Fruit fly (Drosophila melanogaster) whole organism, embryonic: Measurements from ENCODE around the gene Ide.

ENCODE experiments used
- ATbp ChIP-seq: fragments of 200-800 bp; sonication (Bioruptor generic); optimal IDR thresholded peaks from 2 replicates; lab custom pipeline; 2017; ENCODE audit warnings: missing biosample characterization, mild to moderate bottlenecking, missing genetic modification characterization, missing genetic modification reagents
- Antp ChIP-seq: fragments of 200-800 bp; sonication (Bioruptor generic); optimal IDR thresholded peaks from 3 replicates; lab custom pipeline; 2016; ENCODE audit warnings: missing biosample characterization, missing genetic modification characterization
- CG10147 ChIP-seq: fragments of 200-800 bp; sonication (Bioruptor generic); optimal IDR thresholded peaks from 2 replicates; lab custom pipeline; 2019; ENCODE audit warnings: missing biosample characterization, mild to moderate bottlenecking, missing genetic modification characterization, moderate library complexity
- CG11398 ChIP-seq: fragments of 200-800 bp; sonication (Bioruptor generic); optimal IDR thresholded peaks from 2 replicates; lab custom pipeline; 2016; ENCODE audit warnings: missing biosample characterization, missing genetic modification characterization
- CG11723 ChIP-seq: fragments of 200-800 bp; sonication (Bioruptor generic); optimal IDR thresholded peaks from 2 replicates; lab custom pipeline; 2017; ENCODE audit warnings: missing biosample characterization, mild to moderate bottlenecking, missing genetic modification characterization
- CG12769 ChIP-seq: fragments of 200-800 bp; sonication (Bioruptor generic); optimal IDR thresholded peaks from 2 replicates; lab custom pipeline; 2019; ENCODE audit warnings: missing biosample characterization, mild to moderate bottlenecking, missing genetic modification characterization, moderate library complexity
- CG14667 ChIP-seq: fragments of 200-800 bp; sonication (Bioruptor generic); IDR thresholded peaks from 2 replicates; pipeline ENCODE4 v1.3.6; 2022; ENCODE audit warnings: missing biosample characterization, missing genetic modification characterization
- CG1529 ChIP-seq: fragments of 200-800 bp; sonication (Bioruptor generic); optimal IDR thresholded peaks from 3 replicates; lab custom pipeline; 2018; ENCODE audit warnings: missing biosample characterization, missing genetic modification characterization
- CG15696 ChIP-seq: fragments of 200-800 bp; sonication (Bioruptor generic); optimal IDR thresholded peaks from 2 replicates; lab custom pipeline; 2019; ENCODE audit warnings: missing biosample characterization, mild to moderate bottlenecking, missing genetic modification characterization, moderate library complexity
- CG16779 ChIP-seq: fragments of 200-800 bp; sonication (Bioruptor generic); IDR thresholded peaks from 2 replicates; pipeline ENCODE4 v1.3.6; 2022; ENCODE audit warnings: missing biosample characterization, missing genetic modification characterization
- CG17328 ChIP-seq: fragments of 200-800 bp; sonication (Bioruptor generic); IDR thresholded peaks from 2 replicates; pipeline ENCODE4 v1.3.6; 2022; ENCODE audit warnings: missing biosample characterization, missing genetic modification characterization
- CG17612 ChIP-seq: fragments of 200-800 bp; sonication (Bioruptor generic); IDR thresholded peaks from 2 replicates; pipeline ENCODE4 v1.3.6; 2022; ENCODE audit warnings: missing biosample characterization, missing genetic modification characterization
- CG2202 ChIP-seq: fragments of 200-800 bp; sonication (Bioruptor generic); optimal IDR thresholded peaks from 2 replicates; lab custom pipeline; 2018; ENCODE audit warnings: missing biosample characterization, mild to moderate bottlenecking, missing genetic modification characterization
- CG3281 ChIP-seq: fragments of 200-800 bp; sonication (Bioruptor generic); optimal IDR thresholded peaks from 3 replicates; lab custom pipeline; 2017; ENCODE audit warnings: missing biosample characterization, mild to moderate bottlenecking, missing genetic modification characterization
- CG4360 ChIP-seq: fragments of 200-800 bp; sonication (Bioruptor generic); IDR thresholded peaks from 2 replicates; pipeline ENCODE4 v1.3.6; 2022; ENCODE audit warnings: missing biosample characterization, missing genetic modification characterization
- CG43689 ChIP-seq: fragments of 200-800 bp; sonication (Bioruptor generic); IDR thresholded peaks from 2 replicates; pipeline ENCODE4 v1.3.6; 2022; ENCODE audit warnings: missing biosample characterization, missing genetic modification characterization
- CG5245 ChIP-seq: fragments of 200-800 bp; sonication (Bioruptor generic); optimal IDR thresholded peaks from 3 replicates; lab custom pipeline; 2016; ENCODE audit warnings: missing biosample characterization, missing genetic modification characterization
- CG6654 ChIP-seq: fragments of 200-800 bp; sonication (Bioruptor generic); optimal IDR thresholded peaks from 2 replicates; lab custom pipeline; 2017; ENCODE audit warnings: missing biosample characterization, mild to moderate bottlenecking, missing genetic modification characterization
- CG7271 ChIP-seq: fragments of 200-800 bp; sonication (Bioruptor generic); optimal IDR thresholded peaks from 2 replicates; lab custom pipeline; 2018; ENCODE audit warnings: missing biosample characterization, mild to moderate bottlenecking, missing genetic modification characterization, moderate library complexity
- CG8359 ChIP-seq: fragments of 200-800 bp; sonication (Bioruptor generic); optimal IDR thresholded peaks from 2 replicates; lab custom pipeline; 2017; ENCODE audit warnings: missing biosample characterization, mild to moderate bottlenecking, missing genetic modification characterization, borderline replicate concordance
- CG9215 ChIP-seq: fragments of 200-800 bp; sonication (Bioruptor generic); IDR thresholded peaks from 2 replicates; pipeline ENCODE4 v1.3.6; 2022; ENCODE audit warnings: missing biosample characterization, missing genetic modification characterization
- CG9876 ChIP-seq: fragments of 200-800 bp; sonication (Bioruptor generic); optimal IDR thresholded peaks from 2 replicates; lab custom pipeline; 2016; ENCODE audit warnings: missing biosample characterization, missing genetic modification characterization
- CTCF ChIP-seq: fragments of 200-800 bp; sonication (Bioruptor generic); optimal IDR thresholded peaks from 2 replicates; lab custom pipeline; 2017; ENCODE audit warnings: missing biosample characterization, mild to moderate bottlenecking, missing genetic modification characterization, moderate library complexity
- CrebB ChIP-seq: fragments of 200-800 bp; sonication (Bioruptor generic); optimal IDR thresholded peaks from 3 replicates; lab custom pipeline; 2018; ENCODE audit warnings: missing biosample characterization, mild to moderate bottlenecking, missing genetic modification characterization
- Deaf1 ChIP-seq: fragments of 200-800 bp; optimal IDR thresholded peaks from 3 replicates; lab custom pipeline; 2019; ENCODE audit warnings: missing biosample characterization, mild to moderate bottlenecking, missing genetic modification characterization, moderate library complexity
- Dek ChIP-seq: fragments of 200-800 bp; sonication (Bioruptor generic); optimal IDR thresholded peaks from 3 replicates; lab custom pipeline; 2019; ENCODE audit warnings: missing biosample characterization, mild to moderate bottlenecking, missing genetic modification characterization, moderate library complexity
- Drgx ChIP-seq: fragments of 200-800 bp; sonication (Bioruptor generic); IDR thresholded peaks from 2 replicates; pipeline ENCODE4 v1.3.6; 2022; ENCODE audit warnings: missing biosample characterization, missing genetic modification characterization
- Hmr ChIP-seq: fragments of 200-800 bp; sonication (Bioruptor generic); optimal IDR thresholded peaks from 3 replicates; lab custom pipeline; 2017; ENCODE audit warnings: mild to moderate bottlenecking, missing biosample characterization, missing genetic modification reagents, missing genetic modification characterization
- Hmx ChIP-seq: fragments of 200-800 bp; sonication (Bioruptor generic); optimal IDR thresholded peaks from 2 replicates; lab custom pipeline; 2016; ENCODE audit warnings: missing biosample characterization, missing genetic modification characterization
- Hr3 ChIP-seq: fragments of 200-800 bp; sonication (Bioruptor generic); optimal IDR thresholded peaks from 3 replicates; lab custom pipeline; 2016; ENCODE audit warnings: missing biosample characterization, missing genetic modification characterization
- NC2α ChIP-seq: fragments of 200-800 bp; sonication (Bioruptor generic); optimal IDR thresholded peaks from 2 replicates; lab custom pipeline; 2016; ENCODE audit warnings: missing biosample characterization, missing genetic modification characterization
- Ravus ChIP-seq: fragments of 200-800 bp; sonication (Bioruptor generic); IDR thresholded peaks from 2 replicates; pipeline ENCODE4 v1.3.6; 2022; ENCODE audit warnings: missing biosample characterization, missing genetic modification characterization
- Sox102F ChIP-seq: fragments of 200-800 bp; sonication (Bioruptor generic); optimal IDR thresholded peaks from 2 replicates; lab custom pipeline; 2018; ENCODE audit warnings: missing biosample characterization, mild to moderate bottlenecking, missing genetic modification characterization, moderate library complexity
- danr ChIP-seq: fragments of 200-800 bp; sonication (Bioruptor generic); IDR thresholded peaks from 2 replicates; pipeline ENCODE4 v1.3.6; 2022; ENCODE audit warnings: missing biosample characterization, missing genetic modification characterization
- dati ChIP-seq: fragments of 200-800 bp; sonication (Bioruptor generic); IDR thresholded peaks from 2 replicates; pipeline ENCODE4 v1.3.6; 2022; ENCODE audit warnings: missing biosample characterization, missing genetic modification characterization
- disco-r ChIP-seq: fragments of 200-800 bp; sonication (Bioruptor generic); optimal IDR thresholded peaks from 2 replicates; lab custom pipeline; 2016; ENCODE audit warnings: missing biosample characterization, missing genetic modification characterization
- eve ChIP-seq, 2 experiments: fragments of >200 bp; optimal IDR thresholded peaks; 2 replicates each; lab custom pipeline; 2017; ENCODE audit warnings: missing biosample characterization in 2 of 2, missing genetic modification characterization in 2 of 2
- fd102C ChIP-seq: fragments of 200-800 bp; sonication (Bioruptor generic); optimal IDR thresholded peaks from 2 replicates; lab custom pipeline; 2018; ENCODE audit warnings: missing biosample characterization, mild to moderate bottlenecking, missing genetic modification characterization, moderate library complexity
- grau ChIP-seq: fragments of 200-800 bp; optimal IDR thresholded peaks from 3 replicates; lab custom pipeline; 2019; ENCODE audit warnings: missing biosample characterization, mild to moderate bottlenecking, missing genetic modification characterization, moderate library complexity
- gt ChIP-seq: fragments of 200-800 bp; sonication (Bioruptor generic); IDR thresholded peaks from 2 replicates; pipeline ENCODE4 v1.3.6; 2022; ENCODE audit warnings: missing biosample characterization, missing genetic modification characterization
- jing ChIP-seq: fragments of 200-800 bp; sonication (Bioruptor generic); optimal IDR thresholded peaks from 2 replicates; lab custom pipeline; 2018; ENCODE audit warnings: missing biosample characterization, mild to moderate bottlenecking, missing genetic modification characterization
- klu ChIP-seq: fragments of 200-800 bp; sonication (Bioruptor generic); IDR thresholded peaks from 2 replicates; pipeline ENCODE4 v1.3.6; 2022; ENCODE audit warnings: missing biosample characterization, missing genetic modification characterization
- pb ChIP-seq: fragments of 200-800 bp; sonication (Bioruptor generic); optimal IDR thresholded peaks from 3 replicates; lab custom pipeline; 2016; ENCODE audit warnings: missing biosample characterization, missing genetic modification characterization
- pum ChIP-seq: fragments of 200-800 bp; sonication (Bioruptor generic); optimal IDR thresholded peaks from 2 replicates; lab custom pipeline; 2016; ENCODE audit warnings: missing biosample characterization, missing genetic modification characterization
- slou ChIP-seq: fragments of 200-800 bp; sonication (Bioruptor generic); optimal IDR thresholded peaks from 3 replicates; lab custom pipeline; 2016; ENCODE audit warnings: missing biosample characterization, missing genetic modification characterization
- so ChIP-seq: fragments of 200-800 bp; sonication (Bioruptor generic); IDR thresholded peaks from 3 replicates; pipeline ENCODE4 v1.3.6; 2022; ENCODE audit warnings: missing biosample characterization, missing genetic modification characterization
- sr ChIP-seq: fragments of 200-800 bp; sonication (Bioruptor generic); IDR thresholded peaks from 3 replicates; pipeline ENCODE4 v1.3.6; 2022; ENCODE audit warnings: missing biosample characterization, missing genetic modification characterization
- tap ChIP-seq: fragments of 200-800 bp; optimal IDR thresholded peaks from 3 replicates; lab custom pipeline; 2019; ENCODE audit warnings: missing biosample characterization, mild to moderate bottlenecking, missing genetic modification characterization, moderate library complexity
- tna ChIP-seq: fragments of 200-800 bp; sonication (Bioruptor generic); IDR thresholded peaks from 2 replicates; pipeline ENCODE4 v1.3.6; 2022; ENCODE audit warnings: missing biosample characterization, missing genetic modification characterization; ENCODE audit not compliant: partially characterized antibody
- trh ChIP-seq: fragments of 200-800 bp; sonication (Bioruptor generic); optimal IDR thresholded peaks from 2 replicates; lab custom pipeline; 2016; ENCODE audit warnings: missing biosample characterization, missing genetic modification characterization
- yki ChIP-seq: fragments of >200 bp; optimal IDR thresholded peaks from 3 replicates; lab custom pipeline; 2018

Ide gene

DNA sequence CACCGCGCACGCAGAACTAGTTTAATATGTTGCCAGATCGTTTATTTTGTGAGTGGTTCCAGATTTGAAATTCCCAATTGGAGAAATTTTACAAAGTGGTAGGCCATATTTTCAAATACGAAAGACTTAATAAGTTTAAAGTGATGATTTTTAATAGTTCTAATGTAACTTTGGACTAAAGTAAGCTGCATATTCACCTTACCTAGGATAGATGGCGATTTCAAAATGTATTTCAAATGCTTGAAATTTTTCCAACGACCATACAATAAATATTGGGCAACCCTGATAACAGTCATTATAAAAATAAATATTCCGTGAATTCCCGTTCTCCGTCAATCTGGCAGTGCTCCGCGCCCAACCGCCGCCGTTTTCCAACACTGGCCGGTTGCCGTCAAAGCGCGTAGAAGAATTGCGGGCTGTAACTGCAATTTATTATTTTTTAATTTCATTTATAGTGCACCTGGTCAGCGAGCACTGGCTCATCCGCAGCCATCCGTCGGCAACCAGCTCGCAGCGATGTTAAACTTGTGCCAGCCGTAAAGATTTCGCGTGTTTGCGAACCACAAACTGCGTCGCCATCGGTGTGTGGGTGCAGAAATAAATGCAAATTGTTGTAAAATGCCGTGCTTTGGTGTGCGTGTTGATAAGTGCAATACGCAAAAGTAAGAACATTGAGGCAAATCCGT lies at the start of gene Ide, which contains the start of gene RhoBTB (continued):
- no peak for TF ChIP-seq so (GFP tag; lab: Robert Waterston, UW)
- peak; percentile 91 for TF ChIP-seq pum
- no peak for TF ChIP-seq CG16779 (GFP tag; lab: Robert Waterston, UW)
- peak; percentile 77 for TF ChIP-seq CG12769 (tag; lab: Kevin White, UChicago)
- no peak for TF ChIP-seq dati
- TF ChIP-seq fd102C (GFP tag; lab: Kevin White, UChicago): no peak
- TF ChIP-seq disco-r: peak; percentile 51
- TF ChIP-seq Antp: peak; percentile 86
- peak; percentile 62 for TF ChIP-seq CG10147 (GFP tag; lab: Kevin White, UChicago)
- TF ChIP-seq yki: no peak
- TF ChIP-seq CG17612 (GFP tag; lab: Robert Waterston, UW): no peak
- TF ChIP-seq gt (GFP tag; lab: Robert Waterston, UW): peak; percentile 21; the same call in 1 of the 2 replicates
- peak; percentile 61 for TF ChIP-seq pb (GFP tag; lab: Kevin White, UChicago)
- peak; percentile 88 for TF ChIP-seq Hr3 (GFP tag; lab: Kevin White, UChicago)
- peak; percentile 80 for TF ChIP-seq CG3281 (GFP tag; lab: Kevin White, UChicago)
- peak; percentile 70 for TF ChIP-seq slou (GFP tag; lab: Kevin White, UChicago)
- TF ChIP-seq Deaf1 (tag; lab: Kevin White, UChicago): no peak
- TF ChIP-seq CG7271: no peak
- peak; percentile 52 for TF ChIP-seq CG5245 (GFP tag; lab: Kevin White, UChicago)
- no peak for TF ChIP-seq CG43689 (GFP tag; lab: Robert Waterston, UW)
- TF ChIP-seq CG15696 (tag; lab: Kevin White, UChicago): peak; percentile 72
- peak; percentile 70 for TF ChIP-seq danr (GFP tag; lab: Robert Waterston, UW)
- TF ChIP-seq sr (GFP tag; lab: Robert Waterston, UW): no peak
- TF ChIP-seq jing (GFP tag; lab: Kevin White, UChicago): peak; percentile 26
- TF ChIP-seq ATbp (GFP tag; lab: Kevin White, UChicago): peak; percentile 53
- TF ChIP-seq CG14667 (GFP tag; lab: Robert Waterston, UW): peak; percentile 58
- TF ChIP-seq CG11723 (GFP tag; lab: Kevin White, UChicago): peak; percentile 53
- no peak; the same call in 1 of the 2 replicates for TF ChIP-seq tna (GFP tag; lab: Robert Waterston, UW)
- peak; percentile 50; the same call in 1 of the 2 replicates for TF ChIP-seq Drgx
- TF ChIP-seq Sox102F (GFP tag; lab: Kevin White, UChicago): peak; percentile 73
- TF ChIP-seq CTCF: peak; percentile 30
- 0 out of 2 replicates have a peak, but pooled peaks have one; percentile 38 for TF ChIP-seq CG17328
- no peak for TF ChIP-seq CG11398
- TF ChIP-seq Ravus (GFP tag; lab: Robert Waterston, UW): peak; percentile 6; the same call in 1 of the 2 replicates
- TF ChIP-seq CG2202 (tag; lab: Kevin White, UChicago): no peak
- peak; percentile 42 for TF ChIP-seq CG6654 (GFP tag; lab: Kevin White, UChicago)
- TF ChIP-seq CG9876 (GFP tag; lab: Kevin White, UChicago): peak; percentile 85
- TF ChIP-seq CG4360: no peak
- no peak for TF ChIP-seq tap (tag; lab: Kevin White, UChicago)
- TF ChIP-seq Hmx: no peak
- TF ChIP-seq CrebB (tag; lab: Kevin White, UChicago): peak; percentile 4
- peak; percentile 85 for TF ChIP-seq grau
- TF ChIP-seq NC2α (GFP tag; lab: Kevin White, UChicago): peak; percentile 62
- no peak for TF ChIP-seq eve (GFP tag; optimal IDR thresholded peaks at IDR 0.05; lab: Kevin White, UChicago)
- TF ChIP-seq Dek (tag; lab: Kevin White, UChicago): peak; percentile 73
- peak; percentile 83 for TF ChIP-seq Hmr (GFP tag; lab: Kevin White, UChicago)
- TF ChIP-seq klu (GFP tag; lab: Robert Waterston, UW): peak; percentile 73
- TF ChIP-seq trh (GFP tag; lab: Kevin White, UChicago): peak; percentile 65
- TF ChIP-seq CG9215 (GFP tag; lab: Robert Waterston, UW): peak; percentile 91
- TF ChIP-seq CG8359 (GFP tag; lab: Kevin White, UChicago): peak; percentile 31
- peak; percentile 5 for TF ChIP-seq CG1529 (GFP tag; lab: Kevin White, UChicago)
